Worm (Caenorhabditis elegans) whole organism, mixed stage, embryonic: ENCODE results near the gene sri-38.
"Not testable (repeated sequence)": the region's sequence is repeated elsewhere in the genome, so short reads cannot be mapped to it uniquely, and the experiment has no call there.

Experiments
- M03D4.4 ChIP-seq: sonication (generic microtip); optimal IDR thresholded peaks from 2 replicates; lab custom pipeline; 2017; ENCODE audit warnings: mild to moderate bottlenecking, missing genetic modification characterization, missing compliant biosample characterization
- bed-3 ChIP-seq: fragments of 200-800 bp; sonication (Bioruptor generic); optimal IDR thresholded peaks from 3 replicates; lab custom pipeline; 2018; ENCODE audit warnings: mild to moderate bottlenecking, missing genetic modification characterization, moderate library complexity, missing compliant biosample characterization
- blmp-1 ChIP-seq: fragments of 150-350 bp; optimal IDR thresholded peaks from 2 replicates; lab custom pipeline; 2014; ENCODE audit warnings: missing biosample characterization, missing genetic modification characterization
- ceh-39 ChIP-seq: fragments of 150-350 bp; optimal IDR thresholded peaks from 2 replicates; lab custom pipeline; 2014; ENCODE audit warnings: missing biosample characterization, missing genetic modification characterization
- ceh-43 ChIP-seq: fragments of 200-800 bp; sonication (Bioruptor generic); optimal IDR thresholded peaks from 2 replicates; lab custom pipeline; 2018; ENCODE audit warnings: mild to moderate bottlenecking, missing genetic modification characterization, moderate library complexity, missing compliant biosample characterization
- ceh-83 ChIP-seq: fragments of 200-800 bp; sonication (Bioruptor generic); optimal IDR thresholded peaks from 2 replicates; lab custom pipeline; 2018; ENCODE audit warnings: mild to moderate bottlenecking, missing genetic modification characterization, missing compliant biosample characterization
- ces-1 ChIP-seq: fragments of 150-350 bp; optimal IDR thresholded peaks from 2 replicates; lab custom pipeline; 2014; ENCODE audit warnings: missing biosample characterization, missing genetic modification reagents, missing genetic modification characterization
- cnd-1 ChIP-seq: fragments of 200-800 bp; sonication (Bioruptor generic); optimal IDR thresholded peaks from 2 replicates; lab custom pipeline; 2018; ENCODE audit warnings: mild to moderate bottlenecking, missing genetic modification characterization, missing compliant biosample characterization
- drap-1 ChIP-seq: fragments of 200-800 bp; sonication (Bioruptor generic); optimal IDR thresholded peaks from 3 replicates; lab custom pipeline; 2018; ENCODE audit warnings: mild to moderate bottlenecking, missing genetic modification characterization, missing compliant biosample characterization
- elt-1 ChIP-seq: sonication (generic microtip); optimal IDR thresholded peaks from 2 replicates; lab custom pipeline; 2017; ENCODE audit warnings: missing genetic modification characterization, mild to moderate bottlenecking, missing compliant biosample characterization, antibody characterized with exemption, moderate library complexity, borderline replicate concordance; ENCODE audit not compliant: insufficient read depth
- elt-3 ChIP-seq: fragments of 150-350 bp; optimal IDR thresholded peaks from 2 replicates; lab custom pipeline; 2014; ENCODE audit warnings: missing biosample characterization, missing genetic modification characterization
- flh-1 ChIP-seq: fragments of 200-800 bp; sonication (Bioruptor generic); optimal IDR thresholded peaks from 2 replicates; lab custom pipeline; 2018; ENCODE audit warnings: mild to moderate bottlenecking, missing genetic modification characterization, moderate library complexity, missing compliant biosample characterization
- hlh-1 ChIP-seq: fragments of 150-350 bp; optimal IDR thresholded peaks from 2 replicates; lab custom pipeline; 2014; ENCODE audit warnings: missing biosample characterization, missing genetic modification reagents, missing genetic modification characterization
- lin-13 ChIP-seq: fragments of 150-350 bp; optimal IDR thresholded peaks from 2 replicates; lab custom pipeline; 2014; ENCODE audit warnings: missing biosample characterization, missing genetic modification characterization
- lin-32 ChIP-seq: fragments of 200-800 bp; sonication (Bioruptor generic); optimal IDR thresholded peaks from 2 replicates; lab custom pipeline; 2018; ENCODE audit warnings: mild to moderate bottlenecking, missing genetic modification characterization, missing compliant biosample characterization
- lsy-2 ChIP-seq: fragments of 150-350 bp; optimal IDR thresholded peaks from 2 replicates; lab custom pipeline; 2014; ENCODE audit warnings: missing biosample characterization, missing genetic modification characterization
- mab-5 ChIP-seq: fragments of 150-350 bp; optimal IDR thresholded peaks from 2 replicates; lab custom pipeline; 2014; ENCODE audit warnings: missing biosample characterization, missing genetic modification characterization
- mep-1 ChIP-seq: fragments of 150-350 bp; optimal IDR thresholded peaks from 2 replicates; lab custom pipeline; 2017; ENCODE audit warnings: missing biosample characterization, missing genetic modification reagents, missing genetic modification characterization, inconsistent platforms
- nhr-12 ChIP-seq: fragments of 150-350 bp; optimal IDR thresholded peaks from 2 replicates; lab custom pipeline; 2014; ENCODE audit warnings: missing biosample characterization, missing genetic modification characterization
- nhr-2 ChIP-seq: fragments of 150-350 bp; optimal IDR thresholded peaks from 2 replicates; lab custom pipeline; 2014; ENCODE audit warnings: missing biosample characterization, missing genetic modification characterization
- nhr-237 ChIP-seq: fragments of 150-350 bp; optimal IDR thresholded peaks from 2 replicates; lab custom pipeline; 2014; ENCODE audit warnings: missing biosample characterization, missing genetic modification characterization
- nhr-28 ChIP-seq: fragments of 150-350 bp; optimal IDR thresholded peaks from 2 replicates; lab custom pipeline; 2014; ENCODE audit warnings: missing biosample characterization, missing genetic modification characterization
- nhr-76 ChIP-seq: sonication (generic microtip); optimal IDR thresholded peaks from 2 replicates; lab custom pipeline; 2017; ENCODE audit warnings: missing biosample characterization, missing genetic modification characterization
- pha-4 ChIP-seq: fragments of 150-350 bp; optimal IDR thresholded peaks from 2 replicates; lab custom pipeline; 2018; ENCODE audit warnings: missing biosample characterization, missing genetic modification reagents, missing genetic modification characterization
- sem-2 ChIP-seq: fragments of 200-800 bp; sonication (Bioruptor generic); optimal IDR thresholded peaks from 2 replicates; lab custom pipeline; 2018; ENCODE audit warnings: mild to moderate bottlenecking, missing genetic modification characterization, missing compliant biosample characterization
- snpc-4 ChIP-seq: fragments of 150-350 bp; optimal IDR thresholded peaks from 2 replicates; lab custom pipeline; 2014; ENCODE audit warnings: missing biosample characterization, missing genetic modification characterization
- sptf-1 ChIP-seq: sonication (generic microtip); optimal IDR thresholded peaks from 2 replicates; lab custom pipeline; 2017; ENCODE audit warnings: mild to moderate bottlenecking, missing genetic modification characterization, moderate library complexity, missing compliant biosample characterization
- unc-120 ChIP-seq: sonication (generic microtip); optimal IDR thresholded peaks from 2 replicates; lab custom pipeline; 2017; ENCODE audit warnings: missing genetic modification characterization, missing compliant biosample characterization; ENCODE audit not compliant: poor library complexity, severe bottlenecking
- unc-39 ChIP-seq: fragments of 150-350 bp; optimal IDR thresholded peaks from 2 replicates; lab custom pipeline; 2014; ENCODE audit warnings: missing biosample characterization, missing genetic modification characterization
- unc-62 ChIP-seq: fragments of 150-350 bp; optimal IDR thresholded peaks from 2 replicates; lab custom pipeline; 2014; ENCODE audit warnings: missing biosample characterization, missing genetic modification reagents, missing genetic modification characterization
- zip-8 ChIP-seq: fragments of 150-350 bp; optimal IDR thresholded peaks from 2 replicates; lab custom pipeline; 2014; ENCODE audit warnings: missing biosample characterization, missing genetic modification characterization
- ztf-11 ChIP-seq: fragments of 150-350 bp; optimal IDR thresholded peaks from 2 replicates; lab custom pipeline; 2014; ENCODE audit warnings: missing biosample characterization, missing genetic modification characterization

The sri-38 gene

DNA sequence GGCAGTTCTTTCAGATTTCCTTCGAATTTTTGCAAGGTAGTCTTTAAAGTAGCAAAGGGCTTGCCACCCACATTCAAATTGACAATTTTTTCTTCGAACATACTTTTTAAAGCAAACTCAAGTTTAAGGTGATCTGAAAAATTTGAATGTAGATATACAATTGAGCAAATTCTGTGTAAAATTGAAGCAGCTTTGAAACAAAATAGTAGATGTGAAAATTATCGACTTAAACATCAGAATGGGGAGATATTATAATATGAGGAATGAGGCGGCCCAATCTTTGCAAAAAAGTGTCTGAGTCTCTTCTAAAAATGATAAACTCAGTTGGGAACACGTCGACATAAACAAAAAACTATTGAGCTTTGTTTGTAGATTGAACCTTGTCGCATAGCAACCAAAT, 33.8 kb downstream of the sri-38 start, which contains the start of gene F22E5.11:
Gene F22E5.11, minus strand, starts transcription at position 101 of the 400 bp plus-strand sequence.
- TF ChIP-seq M03D4.4 (tag; lab: Kevin White, UChicago): no peak
- TF ChIP-seq snpc-4 (tag; lab: Kevin White, UChicago): no peak
- no peak for TF ChIP-seq unc-39 (tag; lab: Kevin White, UChicago)
- TF ChIP-seq nhr-237 (tag; lab: Kevin White, UChicago): no peak
- no peak for TF ChIP-seq mep-1 (tag; lab: Kevin White, UChicago)
- TF ChIP-seq ces-1: no peak
- no peak for TF ChIP-seq flh-1
- no peak for TF ChIP-seq unc-62 (GFP tag; lab: Kevin White, UChicago)
- no peak for TF ChIP-seq elt-1 (tag; lab: Kevin White, UChicago)
- TF ChIP-seq lsy-2 (tag; lab: Kevin White, UChicago): no peak
- no peak for TF ChIP-seq sem-2
- TF ChIP-seq pha-4 (tag; lab: Kevin White, UChicago): no peak
- TF ChIP-seq nhr-76 (tag; lab: Kevin White, UChicago): no peak
- TF ChIP-seq drap-1 (GFP tag; lab: Kevin White, UChicago): no peak
- no peak for TF ChIP-seq blmp-1 (tag; lab: Kevin White, UChicago)
- TF ChIP-seq nhr-2: no peak
- no peak for TF ChIP-seq ceh-83

ce11 chrII:2646756-2647155, 36.1 kb downstream of the sri-38 start, which contains the start of gene F22E5.12:
Gene F22E5.12 (minus strand): TSS chrII:2646856.
- TF ChIP-seq drap-1 (GFP tag; lab: Kevin White, UChicago); nhr-76 (tag; lab: Kevin White, UChicago); lin-13 (tag; lab: Kevin White, UChicago): not testable (repeated sequence)

- no peak for TF ChIP-seq ceh-39 (tag; lab: Kevin White, UChicago)
- no peak for TF ChIP-seq nhr-12 (tag; lab: Kevin White, UChicago)
- no peak for TF ChIP-seq ceh-43 (GFP tag; lab: Kevin White, UChicago)
Measured at ce11 chrII:2649015-2649414, 38.4 kb downstream of the sri-38 start.

ce11 chrII:2649539-2649938, 38.9 kb downstream of the sri-38 start, which contains the start of the genes F22E5.13 and F22E5.6:
Gene F22E5.13 (minus strand): TSS chrII:2649639.
Gene F22E5.6 (plus strand): TSS chrII:2649835.
- TF ChIP-seq ztf-11 (tag; lab: Kevin White, UChicago) (no peak), lin-32 (no peak), nhr-237 (tag; lab: Kevin White, UChicago) (no peak), unc-120 (tag; lab: Kevin White, UChicago) (no peak), unc-62 (GFP tag; lab: Kevin White, UChicago) (no peak), nhr-28 (tag; lab: Kevin White, UChicago) (no peak), pha-4 (tag; lab: Kevin White, UChicago) (no peak), sptf-1 (no peak), sem-2 (no peak), elt-3 (tag; lab: Kevin White, UChicago) (no peak), hlh-1 (tag; lab: Kevin White, UChicago) (no peak), mep-1 (tag; lab: Kevin White, UChicago) (no peak)

DNA sequence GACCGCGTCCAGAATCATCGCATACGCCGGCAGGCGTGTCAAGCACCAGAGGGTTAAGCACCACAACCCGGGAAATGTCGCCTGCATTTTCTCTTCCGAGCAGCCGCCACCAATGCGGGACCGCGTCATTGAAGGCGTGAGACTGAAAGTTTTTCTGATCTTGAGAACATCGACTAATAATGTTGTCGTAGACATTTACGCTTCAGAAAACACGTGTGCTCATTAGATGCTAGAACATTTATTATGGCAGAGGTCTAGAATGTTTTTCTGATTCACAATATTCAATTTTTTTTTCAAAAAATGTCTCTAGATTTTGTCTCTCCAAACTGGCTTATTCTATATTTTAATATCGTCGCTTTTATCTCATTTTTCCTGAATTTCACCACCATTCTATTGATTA, 45.9 kb downstream of the sri-38 start, which contains the start of gene sri-47:
Gene sri-47, plus strand, starts transcription at position 301 of the 400 bp plus-strand sequence.
- TF ChIP-seq nhr-76 (tag; lab: Kevin White, UChicago): no peak
- TF ChIP-seq drap-1 (GFP tag; lab: Kevin White, UChicago): no peak
- no peak for TF ChIP-seq zip-8 (tag; lab: Kevin White, UChicago)
- TF ChIP-seq cnd-1 (tag; lab: Kevin White, UChicago): no peak
- TF ChIP-seq unc-62 (GFP tag; lab: Kevin White, UChicago): no peak
- TF ChIP-seq unc-39 (tag; lab: Kevin White, UChicago): no peak
- TF ChIP-seq elt-1 (tag; lab: Kevin White, UChicago): no peak
- TF ChIP-seq bed-3: no peak
- TF ChIP-seq nhr-237 (tag; lab: Kevin White, UChicago): no peak
- no peak for TF ChIP-seq ztf-11 (tag; lab: Kevin White, UChicago)
- TF ChIP-seq mep-1 (tag; lab: Kevin White, UChicago): no peak
- no peak for TF ChIP-seq sem-2
- TF ChIP-seq ces-1: no peak
- TF ChIP-seq ceh-39 (tag; lab: Kevin White, UChicago): no peak
- TF ChIP-seq lin-32: no peak
- no peak for TF ChIP-seq flh-1
- no peak for TF ChIP-seq ceh-83
- no peak for TF ChIP-seq lsy-2 (tag; lab: Kevin White, UChicago)
- TF ChIP-seq mab-5 (tag; lab: Kevin White, UChicago): no peak
- TF ChIP-seq ceh-43 (GFP tag; lab: Kevin White, UChicago): no peak
